Fruit fly (Drosophila melanogaster) whole organism, wandering third instar larva: ENCODE measurements around the gene dachs.

Experiments
- Abd-B ChIP-seq: fragments of >200 bp; optimal IDR thresholded peaks from 2 replicates; lab custom pipeline; 2017; ENCODE audit warnings: missing biosample characterization, missing genetic modification characterization
- CG32264 ChIP-seq: fragments of 200-800 bp; sonication (Bioruptor generic); optimal IDR thresholded peaks from 2 replicates; lab custom pipeline; 2016; ENCODE audit warnings: missing biosample characterization, missing genetic modification characterization
- CG9705 ChIP-seq: fragments of 200-800 bp; sonication (Bioruptor generic); optimal IDR thresholded peaks from 2 replicates; lab custom pipeline; 2018; ENCODE audit warnings: missing biosample characterization, mild to moderate bottlenecking, missing genetic modification characterization
- CrebA ChIP-seq: fragments of 200-800 bp; sonication (Bioruptor generic); optimal IDR thresholded peaks from 2 replicates; lab custom pipeline; 2016; ENCODE audit warnings: missing biosample characterization, mild to moderate bottlenecking, missing genetic modification characterization, borderline replicate concordance
- Dfd ChIP-seq: fragments of >200 bp; optimal IDR thresholded peaks from 2 replicates; lab custom pipeline; 2017; ENCODE audit warnings: missing biosample characterization, missing genetic modification characterization
- Dif ChIP-seq: fragments of 200-275, 200-300 bp; sonication (Bioruptor generic); optimal IDR thresholded peaks from 2 replicates; lab custom pipeline; 2018; ENCODE audit warnings: missing biosample characterization, missing genetic modification characterization; ENCODE audit not compliant: partially characterized antibody
- GATAd ChIP-seq: sonication (Bioruptor generic); optimal IDR thresholded peaks from 2 replicates; lab custom pipeline; 2016; ENCODE audit warnings: missing biosample characterization, missing genetic modification characterization
- HLH106 ChIP-seq: fragments of 200-800 bp; optimal IDR thresholded peaks from 3 replicates; lab custom pipeline; 2019; ENCODE audit warnings: missing biosample characterization, mild to moderate bottlenecking, missing genetic modification characterization, moderate library complexity
- Hnf4 ChIP-seq: fragments of 200-800 bp; sonication (Bioruptor generic); optimal IDR thresholded peaks from 2 replicates; lab custom pipeline; 2016; ENCODE audit warnings: missing biosample characterization, mild to moderate bottlenecking, missing genetic modification characterization
- Hr83 ChIP-seq: fragments of 200-300 bp; sonication (Bioruptor generic); optimal IDR thresholded peaks from 2 replicates; lab custom pipeline; 2016; ENCODE audit warnings: missing biosample characterization, mild to moderate bottlenecking, missing genetic modification characterization, moderate library complexity; ENCODE audit not compliant: poor library complexity, severe bottlenecking
- Myc ChIP-seq: fragments of >200 bp; optimal IDR thresholded peaks from 2 replicates; lab custom pipeline; 2017
- N ChIP-seq: fragments of >200 bp; optimal IDR thresholded peaks from 2 replicates; lab custom pipeline; 2018; ENCODE audit warnings: missing biosample characterization, missing external identifiers, missing genetic modification characterization
- OdsH ChIP-seq: fragments of 200-800 bp; sonication (Bioruptor generic); optimal IDR thresholded peaks from 2 replicates; lab custom pipeline; 2016; ENCODE audit warnings: missing biosample characterization, mild to moderate bottlenecking, missing genetic modification characterization
- Rel ChIP-seq, 2 experiments: fragments of 200-800 bp; sonication (Bioruptor generic) in 1 of 2; optimal IDR thresholded peaks; 2 replicates in 1 of 2; 3 replicates in 1 of 2; lab custom pipeline; 2016 to 2019; ENCODE audit warnings: mild to moderate bottlenecking in 2 of 2, missing biosample characterization in 2 of 2, missing genetic modification characterization in 2 of 2, moderate library complexity in 1 of 2
- Sp1 ChIP-seq: fragments of 200-800 bp; sonication (Bioruptor generic); optimal IDR thresholded peaks from 3 replicates; lab custom pipeline; 2019; ENCODE audit warnings: missing biosample characterization, mild to moderate bottlenecking, missing genetic modification characterization, moderate library complexity
- Vsx2 ChIP-seq: fragments of 200-300, 225-300 bp; sonication (Bioruptor generic); optimal IDR thresholded peaks from 2 replicates; lab custom pipeline; 2018; ENCODE audit warnings: missing biosample characterization, missing genetic modification characterization; ENCODE audit not compliant: partially characterized antibody
- brk ChIP-seq: fragments of 200-800 bp; sonication (Bioruptor generic); optimal IDR thresholded peaks from 2 replicates; lab custom pipeline; 2016; ENCODE audit warnings: missing biosample characterization, mild to moderate bottlenecking, missing genetic modification characterization
- dl ChIP-seq, 2 experiments: fragments of 175-275, 200-275 bp in 1 of 2; fragments of 200-275 bp in 1 of 2; sonication (Bioruptor generic); optimal IDR thresholded peaks; lab custom pipeline; 2018; ENCODE audit warnings: mild to moderate bottlenecking in 2 of 2, missing biosample characterization in 2 of 2, missing genetic modification characterization in 2 of 2, moderate library complexity in 2 of 2; ENCODE audit not compliant: partially characterized antibody in 2 of 2, insufficient read depth in 1 of 2
- dsf ChIP-seq: sonication (Bioruptor generic); optimal IDR thresholded peaks from 2 replicates; lab custom pipeline; 2016; ENCODE audit warnings: missing biosample characterization, missing genetic modification characterization, borderline replicate concordance
- ey ChIP-seq: fragments of 200-800 bp; sonication (Bioruptor generic); optimal IDR thresholded peaks from 2 replicates; lab custom pipeline; 2016; ENCODE audit warnings: missing biosample characterization, missing genetic modification characterization
- foxo ChIP-seq, 2 experiments: fragments of 200-800 bp; sonication (Bioruptor generic); optimal IDR thresholded peaks; 2 replicates in 1 of 2; 3 replicates in 1 of 2; lab custom pipeline; 2016 to 2017; ENCODE audit warnings: missing biosample characterization in 2 of 2, missing genetic modification characterization in 2 of 2
- fru ChIP-seq: fragments of 200-800 bp; sonication (Bioruptor generic); optimal IDR thresholded peaks from 3 replicates; lab custom pipeline; 2016; ENCODE audit warnings: missing biosample characterization, mild to moderate bottlenecking, missing genetic modification characterization
- lola ChIP-seq: fragments of >200 bp; optimal IDR thresholded peaks from 2 replicates; lab custom pipeline; 2017; ENCODE audit warnings: missing biosample characterization, missing genetic modification characterization
- pan ChIP-seq: fragments of >200 bp; optimal IDR thresholded peaks from 2 replicates; lab custom pipeline; 2017
- psq ChIP-seq: fragments of 200-800 bp; sonication (Bioruptor generic); optimal IDR thresholded peaks from 3 replicates; lab custom pipeline; 2017; ENCODE audit warnings: missing biosample characterization, mild to moderate bottlenecking, missing genetic modification characterization, moderate library complexity
- rgr ChIP-seq: fragments of 200-800 bp; sonication (Bioruptor generic); optimal IDR thresholded peaks from 3 replicates; lab custom pipeline; 2016; ENCODE audit warnings: missing biosample characterization, mild to moderate bottlenecking, missing genetic modification characterization
- sage ChIP-seq: fragments of 200-800 bp; sonication (Bioruptor generic); optimal IDR thresholded peaks from 2 replicates; lab custom pipeline; 2016; ENCODE audit warnings: missing biosample characterization, mild to moderate bottlenecking, missing genetic modification characterization
- sv ChIP-seq: fragments of 200-800 bp; sonication (Bioruptor generic); optimal IDR thresholded peaks from 3 replicates; lab custom pipeline; 2016; ENCODE audit warnings: missing biosample characterization, missing genetic modification characterization
- tai ChIP-seq: sonication (Bioruptor generic); optimal IDR thresholded peaks from 2 replicates; lab custom pipeline; 2016; ENCODE audit warnings: missing biosample characterization, missing genetic modification characterization
- usp ChIP-seq: fragments of >200 bp; optimal IDR thresholded peaks from 2 replicates; lab custom pipeline; 2017; ENCODE audit warnings: missing biosample characterization, missing genetic modification characterization
- woc ChIP-seq: sonication (Bioruptor generic); optimal IDR thresholded peaks from 2 replicates; lab custom pipeline; 2016; ENCODE audit warnings: missing biosample characterization, mild to moderate bottlenecking, missing genetic modification characterization

Gene dachs

DNA sequence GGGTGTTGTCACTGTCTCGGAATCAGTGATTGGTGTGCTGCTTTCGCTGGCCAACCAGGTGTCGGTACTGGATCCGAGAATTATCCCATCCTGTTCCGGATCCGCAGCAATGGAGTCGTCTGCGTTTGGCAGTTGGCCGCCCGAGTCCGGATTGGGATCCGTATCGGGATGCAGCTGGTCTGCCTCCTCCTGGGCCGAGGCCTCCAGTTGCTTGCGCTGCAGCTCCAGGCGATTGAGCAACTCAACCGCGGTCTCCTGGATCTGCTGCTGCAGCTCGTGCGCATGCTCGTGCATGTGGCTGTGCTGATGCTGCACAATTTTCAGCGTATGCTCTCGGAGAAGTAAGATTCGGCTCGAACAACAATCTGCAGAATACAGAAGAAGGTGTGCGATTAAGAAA is 34.5 kb upstream of the dachs start:
- TF ChIP-seq N (GFP tag; lab: Kevin White, UChicago), result no peak

- TF ChIP-seq Dif (GFP tag; lab: Kevin White, UChicago), result peak; percentile 22
- TF ChIP-seq rgr, result no peak
- no peak for TF ChIP-seq Rel (GFP tag; optimal IDR thresholded peaks at IDR 0.05; lab: Kevin White, UChicago)
- TF ChIP-seq Rel (tag; optimal IDR thresholded peaks at IDR 0.05; lab: Kevin White, UChicago), result no peak
These were observed 33.1 kb upstream of the dachs start, which contains the start of gene grk for dm6 chr2L:8433512-8433911. TSS of gene grk (minus strand) at chr2L:8433598.

DNA sequence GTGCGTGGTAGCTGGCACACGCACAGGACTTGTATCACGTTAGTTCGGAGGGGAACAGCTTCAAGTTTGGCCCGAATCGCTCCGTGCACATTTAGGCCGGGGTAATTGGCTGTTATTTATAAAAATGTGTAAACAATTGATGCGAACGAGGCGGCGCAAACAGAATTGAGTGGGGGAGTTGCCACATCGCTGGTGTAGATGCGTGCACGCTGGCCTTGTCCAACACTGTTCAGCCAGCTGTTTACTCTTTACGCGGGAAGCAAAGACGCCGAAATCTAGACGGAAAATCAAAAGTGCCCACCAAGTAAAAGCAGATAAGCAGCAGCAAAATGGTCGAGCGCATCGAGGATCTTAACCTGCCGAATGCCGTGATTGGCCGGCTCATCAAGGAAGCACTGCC is 29.4 kb upstream of the dachs start, which contains the start of the genes D12 and Chrac-14:
TSS of gene D12 (minus strand) at position 190 of the 400 bp plus-strand sequence.
TSS of gene Chrac-14 (plus strand) at position 230 of the 400 bp plus-strand sequence.
- TF ChIP-seq HLH106 (tag; lab: Kevin White, UChicago), result no peak
- TF ChIP-seq CrebA, result no peak
- TF ChIP-seq sv (GFP tag; lab: Kevin White, UChicago), result no peak
- TF ChIP-seq Rel (GFP tag; optimal IDR thresholded peaks at IDR 0.05; lab: Kevin White, UChicago), result no peak
- TF ChIP-seq Rel (tag; optimal IDR thresholded peaks at IDR 0.05; lab: Kevin White, UChicago), result no peak
- no peak for TF ChIP-seq lola
- TF ChIP-seq woc (GFP tag; lab: Kevin White, UChicago), result no peak
- TF ChIP-seq pan (lab: Kevin White, UChicago), result no peak
- TF ChIP-seq Abd-B (GFP tag; lab: Kevin White, UChicago), result no peak
- peak; percentile 0 for TF ChIP-seq Myc (lab: Kevin White, UChicago)
- no peak for TF ChIP-seq usp
- peak; percentile 4 for TF ChIP-seq OdsH (GFP tag; lab: Kevin White, UChicago)
- TF ChIP-seq rgr, result no peak
- no peak for TF ChIP-seq sage (GFP tag; lab: Kevin White, UChicago)
- no peak for TF ChIP-seq GATAd (GFP tag; lab: Kevin White, UChicago)
- peak; percentile 41 for TF ChIP-seq psq (GFP tag; lab: Kevin White, UChicago)
- peak; percentile 87 for TF ChIP-seq Hr83 (GFP tag; lab: Kevin White, UChicago)
- no peak for TF ChIP-seq CG32264
- TF ChIP-seq fru, result no peak
- no peak for TF ChIP-seq N (GFP tag; lab: Kevin White, UChicago)
- TF ChIP-seq brk, result no peak
- TF ChIP-seq dl (GFP tag; optimal IDR thresholded peaks at IDR 0.05; lab: Kevin White, UChicago; ENCODE audit: insufficient read depth in 1 of 2, partially characterized antibody in 2 of 2), result no peak

DNA sequence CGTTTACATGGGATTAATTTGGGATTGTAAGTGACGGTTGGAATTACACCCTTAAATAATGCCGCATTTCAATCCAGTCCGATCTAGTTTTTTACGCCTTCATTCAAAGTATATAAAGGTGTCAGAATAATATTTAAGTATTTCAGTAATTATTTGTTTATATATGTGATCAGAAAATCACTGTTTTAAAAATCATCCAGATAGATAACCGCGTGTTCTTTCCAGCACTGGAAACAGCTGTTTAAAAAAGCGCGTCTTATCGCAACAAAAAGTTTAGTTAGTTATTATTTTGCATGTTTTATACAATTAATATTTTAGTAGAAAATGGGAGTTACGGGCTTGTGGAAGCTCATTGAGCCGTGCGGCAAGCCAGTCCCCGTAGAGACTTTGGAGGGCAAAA is 28.6 kb upstream of the dachs start, which contains the start of gene mus201:
TSS of gene mus201 (plus strand) at position 118 of the 400 bp plus-strand sequence.
- TF ChIP-seq Rel (GFP tag; optimal IDR thresholded peaks at IDR 0.05; lab: Kevin White, UChicago) (no peak), Rel (tag; optimal IDR thresholded peaks at IDR 0.05; lab: Kevin White, UChicago) (no peak), psq (GFP tag; lab: Kevin White, UChicago) (no peak), CrebA (no peak), CG9705 (GFP tag; lab: Kevin White, UChicago) (peak; percentile 0), N (GFP tag; lab: Kevin White, UChicago) (no peak), GATAd (GFP tag; lab: Kevin White, UChicago) (no peak)

dm6 chr2L:8442147-8442546 is 24.5 kb upstream of the dachs start, which contains the start of gene CG31897:
TSS of gene CG31897 (plus strand) at chr2L:8442447.
- TF ChIP-seq Vsx2 (GFP tag; lab: Kevin White, UChicago) (no peak), ey (GFP tag; lab: Kevin White, UChicago) (no peak), foxo (GFP tag; optimal IDR thresholded peaks at IDR 0.05; lab: Kevin White, UChicago) (no peak), Dfd (GFP tag; lab: Kevin White, UChicago) (no peak), GATAd (GFP tag; lab: Kevin White, UChicago) (no peak)
- TF ChIP-seq, all 38 proteins: peak for 0

DNA sequence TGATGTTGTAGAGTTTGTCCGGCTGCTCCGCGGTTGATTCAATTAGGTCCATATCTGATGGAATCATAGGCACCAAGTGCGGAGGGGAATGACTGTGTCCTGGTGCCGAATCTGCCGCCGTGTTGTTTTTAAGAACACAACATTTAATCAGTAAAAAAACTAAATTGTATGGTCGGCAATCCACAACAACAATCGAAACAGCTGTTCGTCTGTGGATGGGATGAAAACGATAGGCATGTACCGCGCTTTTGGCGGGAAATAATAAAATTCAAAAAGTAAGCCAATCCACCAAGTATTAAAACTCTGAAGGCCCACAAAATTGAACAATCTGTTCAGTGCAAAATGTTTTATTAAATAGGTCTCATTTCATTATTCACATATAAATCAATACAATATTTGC is 17.3 kb upstream of the dachs start, which contains the start of gene Aasdh:
TSS of gene Aasdh (minus strand) at position 219 of the 400 bp plus-strand sequence.
- no peak for TF ChIP-seq psq (GFP tag; lab: Kevin White, UChicago)
- TF ChIP-seq CrebA, result no peak
- no peak for TF ChIP-seq Abd-B (GFP tag; lab: Kevin White, UChicago)
- TF ChIP-seq sage (GFP tag; lab: Kevin White, UChicago), result no peak
- TF ChIP-seq fru, result no peak
- TF ChIP-seq Hnf4 (GFP tag; lab: Kevin White, UChicago), result no peak
- no peak for TF ChIP-seq Myc (lab: Kevin White, UChicago)
- TF ChIP-seq Sp1, result no peak
- TF ChIP-seq pan (lab: Kevin White, UChicago), result no peak
- TF ChIP-seq N (GFP tag; lab: Kevin White, UChicago), result no peak
- no peak for TF ChIP-seq tai (GFP tag; lab: Kevin White, UChicago)
- TF ChIP-seq dsf (GFP tag; lab: Kevin White, UChicago), result no peak
- TF ChIP-seq Rel (GFP tag; optimal IDR thresholded peaks at IDR 0.05; lab: Kevin White, UChicago), result no peak
- no peak for TF ChIP-seq Rel (tag; optimal IDR thresholded peaks at IDR 0.05; lab: Kevin White, UChicago)
- TF ChIP-seq brk, result no peak
- no peak for TF ChIP-seq woc (GFP tag; lab: Kevin White, UChicago)
- no peak for TF ChIP-seq Dif (GFP tag; lab: Kevin White, UChicago)
- no peak for TF ChIP-seq Hr83 (GFP tag; lab: Kevin White, UChicago)
- TF ChIP-seq, all 38 proteins: peak for 0
